Worm (Caenorhabditis elegans) whole organism, early embryonic: Measurements from ENCODE around the gene W06G6.15.
"Not testable (repeated sequence)": the region's sequence is repeated elsewhere in the genome, so short reads cannot be mapped to it uniquely, and the experiment has no call there.

ENCODE experiments used
- B0310.2 ChIP-seq: sonication (generic microtip); optimal IDR thresholded peaks from 2 replicates; lab custom pipeline; 2016; ENCODE audit warnings: mild to moderate bottlenecking, missing genetic modification characterization, missing compliant biosample characterization
- F13C5.2 ChIP-seq: sonication (generic microtip); optimal IDR thresholded peaks from 2 replicates; lab custom pipeline; 2017; ENCODE audit warnings: mild to moderate bottlenecking, missing genetic modification characterization, inconsistent platforms, missing compliant biosample characterization
- aly-1 ChIP-seq: sonication (generic microtip); optimal IDR thresholded peaks from 2 replicates; lab custom pipeline; 2016; ENCODE audit warnings: missing genetic modification characterization, missing compliant biosample characterization
- ama-1 ChIP-seq: fragments of 150-350 bp; optimal IDR thresholded peaks from 2 replicates; lab custom pipeline; 2014
- ceh-13 ChIP-seq: fragments of 200-800 bp; sonication (Bioruptor generic); optimal IDR thresholded peaks from 2 replicates; lab custom pipeline; 2018; ENCODE audit warnings: mild to moderate bottlenecking, missing genetic modification characterization, missing compliant biosample characterization
- ceh-36 ChIP-seq: sonication (generic microtip); optimal IDR thresholded peaks from 2 replicates; lab custom pipeline; 2016; ENCODE audit warnings: missing genetic modification characterization, inconsistent platforms, missing compliant biosample characterization
- ets-7 ChIP-seq: sonication (generic microtip); optimal IDR thresholded peaks from 2 replicates; lab custom pipeline; 2016; ENCODE audit warnings: missing genotype, missing genetic modification characterization, missing compliant biosample characterization
- flt-1 ChIP-seq: fragments of 200-800 bp; sonication (Bioruptor generic); IDR thresholded peaks from 2 replicates; pipeline ENCODE4 v1.3.6; 2022; ENCODE audit warnings: missing genetic modification characterization, missing compliant biosample characterization
- hmbx-1 ChIP-seq: sonication (generic microtip); optimal IDR thresholded peaks from 2 replicates; lab custom pipeline; 2016; ENCODE audit warnings: mild to moderate bottlenecking, missing genetic modification characterization, missing compliant biosample characterization
- hmg-4 ChIP-seq: fragments of 200-800 bp; sonication (Bioruptor generic); optimal IDR thresholded peaks from 2 replicates; lab custom pipeline; 2018; ENCODE audit warnings: mild to moderate bottlenecking, missing genetic modification characterization, missing compliant biosample characterization
- hnd-1 ChIP-seq: sonication (generic microtip); optimal IDR thresholded peaks from 2 replicates; lab custom pipeline; 2016; ENCODE audit warnings: missing genetic modification characterization, missing compliant biosample characterization
- pes-1 ChIP-seq: fragments of 200-800 bp; sonication (Bioruptor generic); IDR thresholded peaks from 2 replicates; pipeline ENCODE4 v1.3.6; 2022; ENCODE audit warnings: missing genetic modification reagents, missing genetic modification characterization, missing compliant biosample characterization
- scrt-1 ChIP-seq: fragments of 200-800 bp; sonication (Bioruptor generic); IDR thresholded peaks from 2 replicates; pipeline ENCODE4 v1.3.6; 2022; ENCODE audit warnings: missing genetic modification characterization, missing compliant biosample characterization
- sea-1 ChIP-seq: fragments of 200-800 bp; sonication (Bioruptor generic); conservative IDR thresholded peaks from 2 replicates; pipeline ENCODE4 v1.3.6; 2022; ENCODE audit warnings: missing genetic modification characterization, missing compliant biosample characterization
- tbx-11 ChIP-seq: fragments of 200-800 bp; sonication (Bioruptor generic); IDR thresholded peaks from 2 replicates; pipeline ENCODE4 v1.3.6; 2022; ENCODE audit warnings: missing genetic modification characterization, missing compliant biosample characterization
- tbx-37 ChIP-seq: fragments of 200-800 bp; sonication (Bioruptor generic); conservative IDR thresholded peaks from 2 replicates; pipeline ENCODE4 v1.3.6; 2022; ENCODE audit warnings: missing genetic modification reagents, missing genetic modification characterization, missing compliant biosample characterization
- tra-4 ChIP-seq: sonication (generic microtip); optimal IDR thresholded peaks from 2 replicates; lab custom pipeline; 2017; ENCODE audit warnings: missing genetic modification characterization, missing compliant biosample characterization

The W06G6.15 gene

ce11 chrV:16648317-16649018, 5.9 kb upstream of the W06G6.15 start, which contains the start of gene W06G6.20:
Gene W06G6.20 (minus strand): TSS chrV:16648367.
- TF ChIP-seq flt-1 (no peak), tra-4 (no peak)

ce11 chrV:16649200-16649599, 5.1 kb upstream of the W06G6.15 start, which contains the start of gene W06G6.11:
Gene W06G6.11 (minus strand): TSS chrV:16649300.
- TF ChIP-seq ama-1 (lab: Kevin White, UChicago); tra-4; hmbx-1 (tag; lab: Kevin White, UChicago): not testable (repeated sequence)

- not testable (repeated sequence) for TF ChIP-seq tbx-37 (GFP tag; lab: Robert Waterston, UW); ceh-36 (tag; lab: Kevin White, UChicago); F13C5.2 (tag; lab: Kevin White, UChicago)
These were observed 6.5 kb downstream of the W06G6.15 start, which contains the start of gene Y70C5B.2 for ce11 chrV:16660816-16661215. Gene Y70C5B.2 (minus strand): TSS chrV:16660916.

- TF ChIP-seq pes-1, result no peak
- TF ChIP-seq sea-1 (GFP tag; lab: Robert Waterston, UW), result no peak
- TF ChIP-seq tra-4, result no peak
- no peak for TF ChIP-seq scrt-1
These were observed 12.3 kb downstream of the W06G6.15 start, which contains the start of gene F14F8.14 for ce11 chrV:16666647-16667046. Gene F14F8.14 (minus strand): TSS chrV:16666747.

ce11 chrV:16668473-16668872, 14.1 kb downstream of the W06G6.15 start, which contains the start of gene F14F8.9:
Gene F14F8.9 (minus strand): TSS chrV:16668573.
- no peak for TF ChIP-seq aly-1
- no peak for TF ChIP-seq flt-1
- TF ChIP-seq hnd-1 (tag; lab: Kevin White, UChicago), result no peak

ce11 chrV:16671190-16671589, 16.8 kb downstream of the W06G6.15 start, which contains the start of gene str-61:
Gene str-61 (minus strand): TSS chrV:16671290.
- TF ChIP-seq scrt-1 (no peak), ets-7 (tag; lab: Kevin White, UChicago) (no peak), ceh-36 (tag; lab: Kevin White, UChicago) (no peak), aly-1 (no peak), ceh-13 (GFP tag; lab: Kevin White, UChicago) (no peak), hmbx-1 (tag; lab: Kevin White, UChicago) (no peak), ama-1 (lab: Kevin White, UChicago) (no peak), tra-4 (no peak), B0310.2 (tag; lab: Kevin White, UChicago) (no peak), hnd-1 (tag; lab: Kevin White, UChicago) (no peak), tbx-11 (GFP tag; lab: Robert Waterston, UW) (no peak), flt-1 (no peak), tbx-37 (GFP tag; lab: Robert Waterston, UW) (no peak), pes-1 (no peak), sea-1 (GFP tag; lab: Robert Waterston, UW) (no peak), F13C5.2 (tag; lab: Kevin White, UChicago) (no peak), hmg-4 (no peak)

- TF ChIP-seq flt-1, result no peak
- TF ChIP-seq hnd-1 (tag; lab: Kevin White, UChicago), result no peak
- TF ChIP-seq F13C5.2 (tag; lab: Kevin White, UChicago), result no peak
- no peak for TF ChIP-seq ama-1 (lab: Kevin White, UChicago)
- TF ChIP-seq ceh-36 (tag; lab: Kevin White, UChicago), result no peak
- no peak for TF ChIP-seq ets-7 (tag; lab: Kevin White, UChicago)
- TF ChIP-seq hmbx-1 (tag; lab: Kevin White, UChicago), result no peak
- TF ChIP-seq aly-1, result no peak
- no peak for TF ChIP-seq tbx-11 (GFP tag; lab: Robert Waterston, UW)
- TF ChIP-seq tbx-37 (GFP tag; lab: Robert Waterston, UW), result no peak
- TF ChIP-seq sea-1 (GFP tag; lab: Robert Waterston, UW), result no peak
- TF ChIP-seq pes-1, result no peak
- no peak for TF ChIP-seq tra-4
- TF ChIP-seq scrt-1, result no peak
- no peak for TF ChIP-seq B0310.2 (tag; lab: Kevin White, UChicago)
- no peak for TF ChIP-seq ceh-13 (GFP tag; lab: Kevin White, UChicago)
- no peak for TF ChIP-seq hmg-4
These were observed 17.9 kb downstream of the W06G6.15 start, which contains the start of gene F14F8.8 for ce11 chrV:16672198-16672597. Gene F14F8.8 (minus strand): TSS chrV:16672298.

ce11 chrV:16674399-16674798, 20.1 kb downstream of the W06G6.15 start:
- no peak for TF ChIP-seq ceh-13 (GFP tag; lab: Kevin White, UChicago)

ce11 chrV:16675553-16675952, 21.2 kb downstream of the W06G6.15 start, which contains the start of gene srz-1:
Gene srz-1 (plus strand): TSS chrV:16675853.
- TF ChIP-seq ceh-36 (tag; lab: Kevin White, UChicago) (no peak), tra-4 (no peak), scrt-1 (no peak), pes-1 (no peak)
